Fruit fly (Drosophila melanogaster) whole organism, embryonic: ENCODE measurements around the gene bumpel.

Experiments
- CG10366 ChIP-seq: fragments of 200-800 bp; sonication (Bioruptor generic); IDR thresholded peaks from 2 replicates; pipeline ENCODE4 v1.3.6; 2022; ENCODE audit warnings: missing biosample characterization, missing genetic modification characterization
- CG10543 ChIP-seq: fragments of 200-800 bp; sonication (Bioruptor generic); optimal IDR thresholded peaks from 3 replicates; lab custom pipeline; 2017; ENCODE audit warnings: missing biosample characterization, mild to moderate bottlenecking, missing genetic modification characterization, moderate library complexity
- CG10959 ChIP-seq: fragments of 200-800 bp; sonication (Bioruptor generic); IDR thresholded peaks from 2 replicates; pipeline ENCODE4 v1.3.6; 2022; ENCODE audit warnings: missing biosample characterization, missing genetic modification characterization
- CG11093 ChIP-seq: fragments of 200-800 bp; sonication (Bioruptor generic); IDR thresholded peaks from 3 replicates; pipeline ENCODE4 v1.3.6; 2022; ENCODE audit warnings: missing biosample characterization, missing genetic modification characterization
- CG13775 ChIP-seq: fragments of 200-800 bp; sonication (Bioruptor generic); optimal IDR thresholded peaks from 3 replicates; lab custom pipeline; 2017; ENCODE audit warnings: missing biosample characterization, mild to moderate bottlenecking, missing genetic modification characterization
- CG17385 ChIP-seq: fragments of 200-800 bp; sonication (Bioruptor generic); optimal IDR thresholded peaks from 3 replicates; lab custom pipeline; 2018; ENCODE audit warnings: missing biosample characterization, mild to moderate bottlenecking, missing genetic modification characterization
- CG33557 ChIP-seq: fragments of 200-800 bp; sonication (Bioruptor generic); optimal IDR thresholded peaks from 2 replicates; lab custom pipeline; 2019; ENCODE audit warnings: missing biosample characterization, mild to moderate bottlenecking, missing genetic modification characterization, moderate library complexity
- CG4360 ChIP-seq: fragments of 200-800 bp; sonication (Bioruptor generic); IDR thresholded peaks from 2 replicates; pipeline ENCODE4 v1.3.6; 2022; ENCODE audit warnings: missing biosample characterization, missing genetic modification characterization
- CG4424 ChIP-seq: fragments of 200-800 bp; sonication (Bioruptor generic); optimal IDR thresholded peaks from 3 replicates; lab custom pipeline; 2016; ENCODE audit warnings: missing biosample characterization, missing genetic modification characterization
- CG6272 ChIP-seq: fragments of 200-800 bp; sonication (Bioruptor generic); IDR thresholded peaks from 2 replicates; pipeline ENCODE4 v1.3.6; 2022; ENCODE audit warnings: missing biosample characterization, missing genetic modification characterization
- CG7745 ChIP-seq: fragments of 200-800 bp; sonication (Bioruptor generic); optimal IDR thresholded peaks from 2 replicates; lab custom pipeline; 2018; ENCODE audit warnings: missing biosample characterization, mild to moderate bottlenecking, missing genetic modification characterization, moderate library complexity
- CG9817 ChIP-seq: fragments of 200-800 bp; sonication (Bioruptor generic); optimal IDR thresholded peaks from 2 replicates; lab custom pipeline; 2018; ENCODE audit warnings: missing biosample characterization, mild to moderate bottlenecking, missing genetic modification characterization, moderate library complexity
- D19B ChIP-seq: fragments of 200-800 bp; sonication (Bioruptor generic); optimal IDR thresholded peaks from 2 replicates; lab custom pipeline; 2017; ENCODE audit warnings: missing biosample characterization, mild to moderate bottlenecking, missing genetic modification characterization
- Dip3 ChIP-seq: fragments of 200-800 bp; sonication (Bioruptor generic); optimal IDR thresholded peaks from 3 replicates; lab custom pipeline; 2016; ENCODE audit warnings: missing biosample characterization, missing genetic modification characterization
- Doc3 ChIP-seq: fragments of 200-800 bp; sonication (Bioruptor generic); IDR thresholded peaks from 3 replicates; pipeline ENCODE4 v1.3.6; 2022; ENCODE audit warnings: missing biosample characterization, missing genetic modification characterization; ENCODE audit not compliant: partially characterized antibody
- Drgx ChIP-seq: fragments of 200-800 bp; sonication (Bioruptor generic); IDR thresholded peaks from 2 replicates; pipeline ENCODE4 v1.3.6; 2022; ENCODE audit warnings: missing biosample characterization, missing genetic modification characterization
- E2f1 ChIP-seq: fragments of 200-800 bp; sonication (Bioruptor generic); IDR thresholded peaks from 2 replicates; pipeline ENCODE4 v1.3.6; 2022; ENCODE audit warnings: missing biosample characterization, missing genetic modification characterization
- GATAe ChIP-seq: fragments of 200-800 bp; sonication (Bioruptor generic); conservative IDR thresholded peaks from 2 replicates; pipeline ENCODE4 v1.3.6; 2022; ENCODE audit warnings: missing biosample characterization, missing genetic modification characterization
- Hr3 ChIP-seq: fragments of 200-800 bp; sonication (Bioruptor generic); optimal IDR thresholded peaks from 3 replicates; lab custom pipeline; 2016; ENCODE audit warnings: missing biosample characterization, missing genetic modification characterization
- Nf-YA ChIP-seq: fragments of 200-800 bp; sonication (Bioruptor generic); IDR thresholded peaks from 2 replicates; pipeline ENCODE4 v1.3.6; 2022; ENCODE audit warnings: missing biosample characterization, missing genetic modification characterization
- Nf-YC ChIP-seq: fragments of 200-800 bp; optimal IDR thresholded peaks from 3 replicates; lab custom pipeline; 2019; ENCODE audit warnings: missing biosample characterization, mild to moderate bottlenecking, missing genetic modification characterization, moderate library complexity
- NfI ChIP-seq: fragments of 200-800 bp; sonication (Bioruptor generic); optimal IDR thresholded peaks from 3 replicates; lab custom pipeline; 2018; ENCODE audit warnings: missing biosample characterization, mild to moderate bottlenecking, missing genetic modification characterization, moderate library complexity
- Opbp ChIP-seq: fragments of 200-800 bp; sonication (Bioruptor generic); IDR thresholded peaks from 3 replicates; pipeline ENCODE4 v1.3.6; 2022; ENCODE audit warnings: missing biosample characterization, missing genetic modification characterization; ENCODE audit not compliant: partially characterized antibody
- Pdp1 ChIP-seq, 2 experiments: fragments of 200-800 bp; sonication (Bioruptor generic); optimal IDR thresholded peaks; 3 replicates each; lab custom pipeline; 2016; ENCODE audit warnings: missing biosample characterization in 2 of 2, missing genetic modification characterization in 2 of 2, mild to moderate bottlenecking in 1 of 2, moderate library complexity in 1 of 2
- Scr ChIP-seq: fragments of 200-800 bp; sonication (Bioruptor generic); IDR thresholded peaks from 2 replicates; pipeline ENCODE4 v1.3.6; 2022; ENCODE audit warnings: missing biosample characterization, missing genetic modification characterization; ENCODE audit not compliant: partially characterized antibody
- Sry-β ChIP-seq: fragments of 200-800 bp; sonication (Bioruptor generic); optimal IDR thresholded peaks from 2 replicates; lab custom pipeline; 2018; ENCODE audit warnings: missing biosample characterization, mild to moderate bottlenecking, missing genetic modification characterization, moderate library complexity
- Xrp1 ChIP-seq: fragments of 200-800 bp; sonication (Bioruptor generic); IDR thresholded peaks from 2 replicates; pipeline ENCODE4 v1.3.6; 2022; ENCODE audit warnings: missing biosample characterization, missing genetic modification characterization
- ap ChIP-seq: fragments of 200-800 bp; sonication (Bioruptor generic); IDR thresholded peaks from 2 replicates; pipeline ENCODE4 v1.3.6; 2022; ENCODE audit warnings: missing biosample characterization, missing genetic modification characterization
- bcd ChIP-seq: fragments of 200-800 bp; sonication (Bioruptor generic); optimal IDR thresholded peaks from 2 replicates; lab custom pipeline; 2017; ENCODE audit warnings: missing biosample characterization, mild to moderate bottlenecking, missing genetic modification characterization
- bowl ChIP-seq: fragments of 200-800 bp; sonication (Bioruptor generic); IDR thresholded peaks from 2 replicates; pipeline ENCODE4 v1.3.6; 2022; ENCODE audit warnings: missing biosample characterization, missing genetic modification characterization
- crol ChIP-seq: fragments of 200-800 bp; sonication (Bioruptor generic); IDR thresholded peaks from 2 replicates; pipeline ENCODE4 v1.3.6; 2022; ENCODE audit warnings: missing biosample characterization, missing genetic modification characterization
- dpn ChIP-seq, 2 experiments: fragments of 200-800 bp; sonication (Bioruptor generic); optimal IDR thresholded peaks; 3 replicates each; lab custom pipeline; 2016; ENCODE audit warnings: missing biosample characterization in 2 of 2, missing genetic modification characterization in 2 of 2
- eve ChIP-seq, 2 experiments: fragments of >200 bp; optimal IDR thresholded peaks; 2 replicates each; lab custom pipeline; 2017; ENCODE audit warnings: missing biosample characterization in 2 of 2, missing genetic modification characterization in 2 of 2
- fd102C ChIP-seq: fragments of 200-800 bp; sonication (Bioruptor generic); optimal IDR thresholded peaks from 2 replicates; lab custom pipeline; 2018; ENCODE audit warnings: missing biosample characterization, mild to moderate bottlenecking, missing genetic modification characterization, moderate library complexity
- fu2 ChIP-seq: fragments of 200-800 bp; sonication (Bioruptor generic); optimal IDR thresholded peaks from 2 replicates; lab custom pipeline; 2016; ENCODE audit warnings: missing biosample characterization, missing genetic modification characterization
- ind ChIP-seq: fragments of 200-800 bp; sonication (Bioruptor generic); optimal IDR thresholded peaks from 3 replicates; lab custom pipeline; 2016; ENCODE audit warnings: missing biosample characterization, missing genetic modification characterization
- lilli ChIP-seq: fragments of 200-800 bp; sonication (Bioruptor generic); optimal IDR thresholded peaks from 3 replicates; lab custom pipeline; 2016; ENCODE audit warnings: missing biosample characterization, missing genetic modification characterization
- mirr ChIP-seq: fragments of 200-800 bp; sonication (Bioruptor generic); optimal IDR thresholded peaks from 3 replicates; lab custom pipeline; 2018; ENCODE audit warnings: missing biosample characterization, mild to moderate bottlenecking, missing genetic modification characterization
- oc ChIP-seq: fragments of 200-800 bp; sonication (Bioruptor generic); optimal IDR thresholded peaks from 2 replicates; lab custom pipeline; 2018; ENCODE audit warnings: missing biosample characterization, mild to moderate bottlenecking, missing genetic modification characterization, moderate library complexity
- phol ChIP-seq: fragments of 200-800 bp; sonication (Bioruptor generic); optimal IDR thresholded peaks from 3 replicates; lab custom pipeline; 2018; ENCODE audit warnings: missing biosample characterization, mild to moderate bottlenecking, missing genetic modification characterization, moderate library complexity
- pita ChIP-seq: fragments of 200-800 bp; sonication (Bioruptor generic); optimal IDR thresholded peaks from 2 replicates; lab custom pipeline; 2017; ENCODE audit warnings: missing biosample characterization, mild to moderate bottlenecking, missing genetic modification characterization
- rib ChIP-seq: fragments of 200-800 bp; sonication (Bioruptor generic); IDR thresholded peaks from 2 replicates; pipeline ENCODE4 v1.3.6; 2022; ENCODE audit warnings: missing biosample characterization, missing genetic modification characterization
- sens-2 ChIP-seq: fragments of 200-800 bp; sonication (Bioruptor generic); IDR thresholded peaks from 2 replicates; pipeline ENCODE4 v1.3.6; 2022; ENCODE audit warnings: missing biosample characterization, missing genetic modification characterization
- sisA ChIP-seq: fragments of 200-800 bp; sonication (Bioruptor generic); IDR thresholded peaks from 2 replicates; pipeline ENCODE4 v1.3.6; 2022; ENCODE audit warnings: missing biosample characterization, missing genetic modification characterization
- sob ChIP-seq: fragments of 200-800 bp; sonication (Bioruptor generic); IDR thresholded peaks from 2 replicates; pipeline ENCODE4 v1.3.6; 2022; ENCODE audit warnings: missing biosample characterization, missing genetic modification characterization
- unpg ChIP-seq: fragments of 200-800 bp; sonication (Bioruptor generic); optimal IDR thresholded peaks from 3 replicates; lab custom pipeline; 2018; ENCODE audit warnings: missing biosample characterization, mild to moderate bottlenecking, missing genetic modification characterization, moderate library complexity
- vnd ChIP-seq: fragments of 200-800 bp; sonication (Bioruptor generic); IDR thresholded peaks from 3 replicates; pipeline ENCODE4 v1.3.6; 2022; ENCODE audit warnings: missing biosample characterization, missing genetic modification characterization; ENCODE audit not compliant: partially characterized antibody
- zf30C ChIP-seq: fragments of 200-800 bp; sonication (Bioruptor generic); optimal IDR thresholded peaks from 3 replicates; lab custom pipeline; 2018; ENCODE audit warnings: missing biosample characterization, mild to moderate bottlenecking, missing genetic modification characterization
- zfh2 ChIP-seq: fragments of 200-800 bp; sonication (Bioruptor generic); optimal IDR thresholded peaks from 2 replicates; lab custom pipeline; 2016; ENCODE audit warnings: missing biosample characterization, missing genetic modification characterization

The bumpel gene

DNA sequence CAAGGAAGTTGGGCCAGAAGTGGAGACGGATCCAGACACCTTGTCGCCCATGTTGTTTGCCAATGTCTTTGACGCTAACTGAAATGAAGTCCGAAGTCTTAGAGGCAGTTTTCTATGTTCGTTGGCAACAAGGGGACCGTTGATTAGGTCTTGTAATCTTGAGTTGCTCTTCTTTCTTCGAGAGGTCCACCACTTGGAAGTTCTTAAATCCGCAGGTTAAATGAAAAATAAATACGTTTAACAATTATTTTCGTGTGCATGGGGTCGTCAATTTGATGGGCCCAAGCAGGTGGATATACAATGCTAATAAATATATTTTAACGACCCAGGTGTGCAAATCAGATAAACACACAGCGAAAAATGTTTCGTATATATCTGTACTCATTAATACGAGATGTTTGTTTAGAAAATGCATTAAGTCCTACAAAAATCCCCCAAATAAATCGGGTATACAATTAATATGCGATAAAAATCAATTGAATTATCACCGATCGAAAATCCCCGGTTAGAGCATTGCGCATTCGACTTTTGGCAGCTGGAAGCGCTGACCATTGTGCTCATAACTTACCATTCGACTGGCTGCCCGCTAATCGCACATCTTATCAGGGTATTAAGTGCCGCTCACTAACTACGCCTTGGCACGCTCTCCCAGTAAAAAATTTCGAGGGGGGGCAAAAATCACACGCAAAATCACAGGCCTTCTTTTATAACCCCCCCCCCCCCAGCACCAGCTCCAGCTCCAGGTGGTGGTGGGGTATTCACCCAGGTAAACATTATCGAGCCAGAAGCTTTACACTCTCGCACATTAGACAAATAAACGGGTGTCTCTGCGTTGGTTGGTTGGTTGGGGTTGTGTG is 42.3 kb upstream of the bumpel start, which contains the start of gene PGRP-LB (continued):
- no peak for TF ChIP-seq CG10959
- no peak for TF ChIP-seq Nf-YA (GFP tag; lab: Robert Waterston, UW)
- peak; percentile 26 for TF ChIP-seq mirr
- TF ChIP-seq Pdp1 (GFP tag; optimal IDR thresholded peaks at IDR 0.05; lab: Kevin White, UChicago), result peak in 1 of 2 experiments; percentile 49
- TF ChIP-seq NfI (GFP tag; lab: Kevin White, UChicago), result peak; percentile 7
- TF ChIP-seq unpg (GFP tag; lab: Kevin White, UChicago), result no peak
- TF ChIP-seq CG10366, result 0 out of 2 replicates have a peak, but pooled peaks have one; percentile 10
- TF ChIP-seq pita (GFP tag; lab: Kevin White, UChicago), result no peak
- peak; percentile 64; the same call in 1 of the 2 replicates for TF ChIP-seq rib (GFP tag; lab: Robert Waterston, UW)
- no peak for TF ChIP-seq ap
- TF ChIP-seq sisA (GFP tag; lab: Robert Waterston, UW), result no peak
- TF ChIP-seq Drgx (GFP tag; lab: Robert Waterston, UW), result no peak
- no peak for TF ChIP-seq oc (tag; lab: Kevin White, UChicago)
- TF ChIP-seq CG10543 (GFP tag; lab: Kevin White, UChicago), result peak; percentile 14
- peak; percentile 21 for TF ChIP-seq zfh2 (GFP tag; lab: Kevin White, UChicago)
- TF ChIP-seq D19B (GFP tag; lab: Kevin White, UChicago), result peak; percentile 26
- TF ChIP-seq CG11093 (GFP tag; lab: Robert Waterston, UW), result 0 out of 3 replicates have a peak, but pooled peaks have one; percentile 33
- peak; percentile 95 for TF ChIP-seq crol (GFP tag; lab: Robert Waterston, UW)
- TF ChIP-seq Dip3 (GFP tag; lab: Kevin White, UChicago), result peak; percentile 25
- TF ChIP-seq Sry-β (GFP tag; lab: Kevin White, UChicago), result no peak
- TF ChIP-seq sens-2 (GFP tag; lab: Robert Waterston, UW), result peak; percentile 84
- TF ChIP-seq dpn (GFP tag; optimal IDR thresholded peaks at IDR 0.05; lab: Kevin White, UChicago), result peak; percentile 21 to 29
- TF ChIP-seq ind (GFP tag; lab: Kevin White, UChicago), result peak; percentile 7
- peak; percentile 11 for TF ChIP-seq CG17385 (GFP tag; lab: Kevin White, UChicago)
- peak; percentile 7 for TF ChIP-seq phol (tag; lab: Kevin White, UChicago)
- peak; percentile 15 for TF ChIP-seq Hr3
- TF ChIP-seq GATAe (GFP tag; lab: Robert Waterston, UW), result peak; percentile 56
- TF ChIP-seq eve (GFP tag; optimal IDR thresholded peaks at IDR 0.05; lab: Kevin White, UChicago), result no peak
- no peak for TF ChIP-seq CG33557 (GFP tag; lab: Kevin White, UChicago)
- TF ChIP-seq Doc3 (GFP tag; lab: Robert Waterston, UW), result no peak
- TF ChIP-seq E2f1 (GFP tag; lab: Robert Waterston, UW), result 0 out of 2 replicates have a peak, but pooled peaks have one; percentile 22
- peak; percentile 44 for TF ChIP-seq lilli (GFP tag; lab: Kevin White, UChicago)
- TF ChIP-seq sob (GFP tag; lab: Robert Waterston, UW), result 0 out of 2 replicates have a peak, but pooled peaks have one; percentile 16
- no peak for TF ChIP-seq Scr (GFP tag; lab: Robert Waterston, UW)
- no peak for TF ChIP-seq vnd (GFP tag; lab: Robert Waterston, UW)
- TF ChIP-seq CG4360 (GFP tag; lab: Robert Waterston, UW), result no peak
- TF ChIP-seq Xrp1 (GFP tag; lab: Robert Waterston, UW), result no peak
- no peak for TF ChIP-seq fd102C
- TF ChIP-seq CG7745 (tag; lab: Kevin White, UChicago), result no peak
- TF ChIP-seq bcd (GFP tag; lab: Kevin White, UChicago), result peak; percentile 9
- no peak for TF ChIP-seq zf30C (GFP tag; lab: Kevin White, UChicago)
- no peak for TF ChIP-seq CG9817
- no peak for TF ChIP-seq CG6272 (GFP tag; lab: Robert Waterston, UW)
- peak; percentile 34 for TF ChIP-seq CG13775 (GFP tag; lab: Kevin White, UChicago)
- peak; percentile 12 for TF ChIP-seq fu2 (GFP tag; lab: Kevin White, UChicago)
- TF ChIP-seq Opbp (GFP tag; lab: Robert Waterston, UW), result no peak
- TF ChIP-seq CG4424, result no peak
- no peak for TF ChIP-seq bowl (GFP tag; lab: Robert Waterston, UW)
- TF ChIP-seq Nf-YC (tag; lab: Kevin White, UChicago), result no peak
